Worm (Caenorhabditis elegans) whole organism, midembryonic: ENCODE data around the gene srt-11.

ENCODE experiments used
- flt-1 ChIP-seq: fragments of 200-800 bp; sonication (Bioruptor generic); IDR thresholded peaks from 2 replicates; pipeline ENCODE4 v1.3.6; 2022; ENCODE audit warnings: missing genetic modification characterization, missing compliant biosample characterization
- klf-2 ChIP-seq: fragments of 200-800 bp; sonication (Bioruptor generic); conservative IDR thresholded peaks from 2 replicates; pipeline ENCODE4 v1.3.6; 2022; ENCODE audit warnings: missing genetic modification reagents, missing genetic modification characterization, missing compliant biosample characterization
- tab-1 ChIP-seq: fragments of 200-800 bp; sonication (Bioruptor generic); IDR thresholded peaks from 2 replicates; pipeline ENCODE4 v1.3.6; 2022; ENCODE audit warnings: missing genetic modification characterization, missing compliant biosample characterization
- ztf-23 ChIP-seq: fragments of 200-800 bp; sonication (Bioruptor generic); IDR thresholded peaks from 2 replicates; pipeline ENCODE4 v1.3.6; 2022; ENCODE audit warnings: missing genetic modification reagents, missing genetic modification characterization, missing compliant biosample characterization

ce11 chrII:14772113-14772512 is 33.7 kb upstream of the srt-11 start:
- no peak for TF ChIP-seq flt-1 (GFP tag; lab: Robert Waterston, UW)
- TF ChIP-seq klf-2, result no peak
- no peak for TF ChIP-seq ztf-23
- no peak for TF ChIP-seq tab-1 (GFP tag; lab: Robert Waterston, UW)
